Worm (Caenorhabditis elegans) whole organism, L4 larva: ENCODE data around the gene set-17.

Experiments used
- aly-2 ChIP-seq: sonication (generic microtip); optimal IDR thresholded peaks from 2 replicates; lab custom pipeline; 2018; ENCODE audit warnings: missing biosample characterization, missing genetic modification characterization
- ama-1 ChIP-seq: fragments of 150-350 bp; optimal IDR thresholded peaks from 2 replicates; lab custom pipeline; 2014; ENCODE audit warnings: inconsistent platforms, mixed read lengths
- ceh-28 ChIP-seq: fragments of 150-350 bp; optimal IDR thresholded peaks from 2 replicates; lab custom pipeline; 2014; ENCODE audit warnings: missing biosample characterization, missing genetic modification reagents, missing genetic modification characterization
- ceh-82 ChIP-seq: sonication (generic microtip); optimal IDR thresholded peaks from 2 replicates; lab custom pipeline; 2017; ENCODE audit warnings: missing biosample characterization, missing genetic modification characterization
- dpl-1 ChIP-seq: fragments of 150-350 bp; optimal IDR thresholded peaks from 2 replicates; lab custom pipeline; 2014; ENCODE audit warnings: missing biosample characterization, missing genetic modification reagents, missing genetic modification characterization
- lin-38 ChIP-seq: fragments of 200-800 bp; sonication (Bioruptor generic); IDR thresholded peaks from 2 replicates; pipeline ENCODE4 v1.3.6; 2022; ENCODE audit warnings: missing genetic modification reagents, missing genetic modification characterization, missing compliant biosample characterization
- madf-5 ChIP-seq, 2 experiments: fragments of 200-800 bp; sonication (Bioruptor generic); IDR thresholded peaks; 2 replicates each; pipeline ENCODE4 v1.3.6; 2022; ENCODE audit warnings: missing compliant biosample characterization in 2 of 2, missing genetic modification characterization in 2 of 2
- mdl-1 ChIP-seq, 2 experiments: fragments of 150-350 bp in 1 of 2; sonication (generic microtip) in 1 of 2; optimal IDR thresholded peaks; 2 replicates each; lab custom pipeline; 2014 to 2017; ENCODE audit warnings: missing biosample characterization in 2 of 2, missing genetic modification characterization in 2 of 2
- mdt-29 ChIP-seq: fragments of 200-800 bp; sonication (Bioruptor generic); IDR thresholded peaks from 2 replicates; pipeline ENCODE4 v1.3.6; 2022; ENCODE audit warnings: missing genetic modification reagents, missing genetic modification characterization, missing compliant biosample characterization
- nhr-10 ChIP-seq: fragments of 150-350 bp; optimal IDR thresholded peaks from 2 replicates; lab custom pipeline; 2014; ENCODE audit warnings: missing biosample characterization, missing genetic modification characterization
- nhr-41 ChIP-seq: fragments of 200-800 bp; sonication (Bioruptor generic); IDR thresholded peaks from 2 replicates; pipeline ENCODE4 v1.3.6; 2022; ENCODE audit warnings: missing genetic modification reagents, missing genetic modification characterization, missing compliant biosample characterization
- snpc-4 ChIP-seq: fragments of 150-350 bp; optimal IDR thresholded peaks from 2 replicates; lab custom pipeline; 2014; ENCODE audit warnings: missing biosample characterization, missing genetic modification characterization
- unc-62 ChIP-seq, 3 experiments: fragments of 150-350 bp in 1 of 3; sonication (generic microtip); optimal IDR thresholded peaks in 2 of 3; peaks in 1 of 3; 1 replicate in 1 of 3; 2 replicates in 2 of 3; lab custom pipeline; 2014 to 2017; ENCODE audit warnings: missing biosample characterization in 3 of 3, missing genetic modification characterization in 3 of 3, missing genetic modification reagents in 3 of 3, missing genotype in 1 of 3

ce11 chrII:8898582-8899356 lies 41.5 kb downstream of the set-17 start:
- no peak for TF ChIP-seq ceh-28 (tag; lab: Kevin White, UChicago)
- no peak for TF ChIP-seq snpc-4 (tag; lab: Kevin White, UChicago)
- TF ChIP-seq ama-1 (lab: Kevin White, UChicago) = no peak
- TF ChIP-seq madf-5 (GFP tag; IDR thresholded peaks at IDR 0.05; lab: Robert Waterston, UW) = no peak
- no peak for TF ChIP-seq aly-2 (tag; lab: Kevin White, UChicago)
- TF ChIP-seq mdl-1 (tag; optimal IDR thresholded peaks at IDR 0.05; lab: Kevin White, UChicago) = no peak
- no peak for TF ChIP-seq nhr-41 (GFP tag; lab: Robert Waterston, UW)
- TF ChIP-seq nhr-10 (tag; lab: Kevin White, UChicago) = no peak
- no peak for TF ChIP-seq lin-38 (GFP tag; lab: Robert Waterston, UW)
- no peak for TF ChIP-seq unc-62 (GFP tag; optimal IDR thresholded peaks at IDR 0.05 in 1 of 2; lab: Kevin White, UChicago)
- TF ChIP-seq unc-62 (tag; optimal IDR thresholded peaks at IDR 0.05; lab: Kevin White, UChicago) = no peak
- TF ChIP-seq ceh-82 (tag; lab: Kevin White, UChicago) = no peak
- no peak for TF ChIP-seq dpl-1 (GFP tag; lab: Kevin White, UChicago)
- TF ChIP-seq mdt-29 = no peak
